Worm (Caenorhabditis elegans): ENCODE results near the gene srw-98.

- TF ChIP-seq ama-1 (optimal IDR thresholded peaks at IDR 0.05) (no peak), dpl-1 (GFP tag; optimal IDR thresholded peaks at IDR 0.05) (no peak), elt-3 (tag; optimal IDR thresholded peaks at IDR 0.05) (no peak), lin-35 (GFP tag; optimal IDR thresholded peaks at IDR 0.05) (no peak), snpc-4 (tag; optimal IDR thresholded peaks at IDR 0.05) (no peak), unc-130 (tag; optimal IDR thresholded peaks at IDR 0.05) (no peak), snu-23 (GFP tag; optimal IDR thresholded peaks at IDR 0.05) (no peak), nhr-28 (tag; optimal IDR thresholded peaks at IDR 0.05) (no peak), ceh-82 (tag; optimal IDR thresholded peaks at IDR 0.05) (no peak), pqm-1 (tag; optimal IDR thresholded peaks at IDR 0.05) (no peak), isw-1 (GFP tag; IDR thresholded peaks at IDR 0.05) (no peak), mdl-1 (tag; optimal IDR thresholded peaks at IDR 0.05) (no peak), alr-1 (tag; optimal IDR thresholded peaks at IDR 0.05; ENCODE audit: borderline replicate concordance) (no peak), ets-5 (GFP tag; IDR thresholded peaks at IDR 0.05) (no peak)
Observed at ce11 chrV:1662270-1662669, 15.9 kb downstream of the srw-98 start, which contains the start of gene irld-40.

Measured in whole organism, L1 larva.